Worm (Caenorhabditis elegans): ENCODE data around the gene col-154.
A peak's percentile ranks its signal among the peaks of the same experiment; 100 is the strongest.

col-154 gene

DNA sequence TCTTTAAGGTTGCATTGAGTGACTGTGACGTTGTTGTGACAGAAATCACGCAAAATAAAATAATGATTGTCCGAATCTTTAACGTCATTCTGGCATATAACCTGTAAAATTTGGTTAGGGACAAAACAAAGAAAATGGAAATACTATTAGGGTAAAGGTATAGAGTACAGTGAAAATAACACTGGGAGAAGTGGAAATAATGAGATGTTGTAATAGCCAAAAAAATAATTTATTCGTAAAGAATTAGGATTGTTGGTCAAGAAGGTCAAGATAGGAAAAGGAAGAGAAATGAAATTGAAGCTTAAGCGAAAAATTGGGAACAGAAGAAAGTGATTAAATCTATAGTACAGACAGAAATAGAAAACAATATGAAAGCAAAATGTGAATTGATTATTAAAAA lies 29.9 kb downstream of the col-154 start, which contains the start of gene deg-3:
Gene deg-3 (minus strand): TSS at position 101 of the 400 bp plus-strand sequence.
- TF ChIP-seq sem-4 (tag; optimal IDR thresholded peaks at IDR 0.05), result no peak
- no peak for TF ChIP-seq ceh-82 (tag; optimal IDR thresholded peaks at IDR 0.05)
- TF ChIP-seq ztf-1 (GFP tag; conservative IDR thresholded peaks at IDR 0.05), result no peak
- no peak for TF ChIP-seq sma-9 (GFP tag; optimal IDR thresholded peaks at IDR 0.05)
- TF ChIP-seq sma-9 (tag; optimal IDR thresholded peaks at IDR 0.05), result no peak
- no peak for TF ChIP-seq lsy-2 (tag; optimal IDR thresholded peaks at IDR 0.05)
- no peak for TF ChIP-seq aly-2 (tag; optimal IDR thresholded peaks at IDR 0.05)
- TF ChIP-seq nhr-237 (tag; optimal IDR thresholded peaks at IDR 0.05), result no peak
- TF ChIP-seq unc-62 (GFP tag; optimal IDR thresholded peaks at IDR 0.05), result no peak
- TF ChIP-seq F13H6.1 (tag; optimal IDR thresholded peaks at IDR 0.05), result no peak
- TF ChIP-seq crh-2 (tag; optimal IDR thresholded peaks at IDR 0.05), result no peak
- no peak for TF ChIP-seq C34F6.9 (tag; optimal IDR thresholded peaks at IDR 0.05)

DNA sequence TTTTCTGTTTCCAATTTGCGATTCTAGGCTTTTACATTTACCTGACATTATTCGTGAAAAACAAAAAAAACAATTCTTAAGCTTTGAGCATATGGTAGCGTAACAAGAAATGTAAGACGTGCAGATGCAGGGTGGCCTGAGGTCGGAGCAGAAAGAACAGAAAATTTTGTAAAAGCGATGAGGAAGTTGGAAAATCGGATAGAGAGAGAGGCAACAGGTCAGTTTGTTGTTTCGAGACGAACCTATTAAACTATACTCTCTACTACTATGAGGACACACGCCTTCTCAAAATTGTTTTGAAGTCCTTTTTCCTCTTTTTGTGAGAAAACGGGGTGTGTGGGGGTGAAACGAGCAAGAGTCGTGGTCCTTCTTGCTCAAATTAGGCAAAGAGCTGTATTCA lies 36.4 kb downstream of the col-154 start, which contains the start of gene des-2:
Gene des-2 (minus strand): TSS at position 101 of the 400 bp plus-strand sequence.
- TF ChIP-seq ztf-4 (tag; optimal IDR thresholded peaks at IDR 0.05) (no peak), dmd-4 (tag; optimal IDR thresholded peaks at IDR 0.05) (no peak), lsy-2 (tag; optimal IDR thresholded peaks at IDR 0.05) (no peak), nhr-6 (tag; optimal IDR thresholded peaks at IDR 0.05) (no peak), skn-1 (tag; optimal IDR thresholded peaks at IDR 0.05) (no peak), ZK546.5 (tag; optimal IDR thresholded peaks at IDR 0.05) (no peak), crh-2 (tag; optimal IDR thresholded peaks at IDR 0.05) (no peak), unc-62 (GFP tag; optimal IDR thresholded peaks at IDR 0.05) (no peak), nhr-12 (tag; optimal IDR thresholded peaks at IDR 0.05) (no peak)

ce11 chrV:11424565-11424964 lies 39.4 kb downstream of the col-154 start, which contains the start of gene T26H10.2:
Gene T26H10.2, minus strand, starts transcription at chrV:11424665.
- TF ChIP-seq ztf-11 (tag; optimal IDR thresholded peaks at IDR 0.05), result no peak
- TF ChIP-seq alr-1 (tag; optimal IDR thresholded peaks at IDR 0.05), result no peak
- no peak for TF ChIP-seq peb-1 (tag; optimal IDR thresholded peaks at IDR 0.05)
- TF ChIP-seq elt-1 (tag; optimal IDR thresholded peaks at IDR 0.05), result no peak
- TF ChIP-seq nhr-23 (tag; optimal IDR thresholded peaks at IDR 0.05), result no peak
- TF ChIP-seq mbf-1 (tag; optimal IDR thresholded peaks at IDR 0.05), result no peak
- no peak for TF ChIP-seq nhr-6 (tag; optimal IDR thresholded peaks at IDR 0.05)
- TF ChIP-seq F13H6.1 (tag; optimal IDR thresholded peaks at IDR 0.05), result no peak
- no peak for TF ChIP-seq nhr-129 (tag; optimal IDR thresholded peaks at IDR 0.05)
- TF ChIP-seq nhr-10 (tag; optimal IDR thresholded peaks at IDR 0.05), result no peak

DNA sequence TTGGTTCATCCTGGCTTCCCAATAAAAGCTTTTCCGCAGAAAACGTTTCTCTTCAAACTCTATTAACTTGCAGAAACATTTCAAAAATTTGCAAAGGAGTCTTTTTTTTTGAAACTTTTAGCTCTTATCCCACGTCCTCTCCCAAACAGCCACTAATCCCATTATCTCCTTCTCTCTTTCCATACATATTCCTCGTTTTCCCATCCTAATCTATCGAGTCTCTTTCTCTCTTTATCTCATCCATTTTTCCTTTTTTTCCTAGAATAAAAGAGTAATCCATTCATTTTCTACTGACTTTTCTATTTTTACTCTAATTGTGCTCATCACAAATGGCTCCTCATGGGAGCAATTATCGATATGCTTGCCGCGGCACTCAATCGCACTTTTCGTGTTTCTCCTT lies 43.6 kb downstream of the col-154 start:
- TF ChIP-seq fos-1 (tag; optimal IDR thresholded peaks at IDR 0.05) (no peak), C34F6.9 (tag; optimal IDR thresholded peaks at IDR 0.05) (peak; percentile 36), nhr-237 (tag; optimal IDR thresholded peaks at IDR 0.05) (no peak), zag-1 (tag; optimal IDR thresholded peaks at IDR 0.05) (peak; percentile 43)

DNA sequence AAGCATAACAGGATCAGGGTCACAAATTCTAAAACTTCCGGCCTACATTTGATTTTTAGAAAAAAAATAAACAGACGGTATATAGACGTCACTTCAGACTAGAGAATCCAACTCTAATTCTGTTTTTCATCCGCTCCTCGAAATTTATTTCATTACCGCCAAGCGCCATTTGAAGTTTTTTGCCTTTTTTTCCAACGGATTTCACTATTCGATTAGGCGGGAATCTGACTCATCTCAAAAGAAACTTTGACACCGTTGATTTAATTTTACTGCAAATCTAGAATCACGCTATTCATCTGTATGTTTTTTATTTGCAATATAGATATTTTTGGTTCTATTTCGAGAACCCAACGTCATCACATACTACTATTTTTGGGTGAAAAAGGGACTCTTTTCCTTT lies 45.7 kb downstream of the col-154 start:
- TF ChIP-seq ztf-1 (GFP tag; conservative IDR thresholded peaks at IDR 0.05) (no peak), nhr-129 (tag; optimal IDR thresholded peaks at IDR 0.05) (no peak), crh-2 (tag; optimal IDR thresholded peaks at IDR 0.05) (no peak), dmd-4 (tag; optimal IDR thresholded peaks at IDR 0.05) (no peak), ZK546.5 (tag; optimal IDR thresholded peaks at IDR 0.05) (no peak), sma-9 (GFP tag; optimal IDR thresholded peaks at IDR 0.05) (no peak), sma-9 (tag; optimal IDR thresholded peaks at IDR 0.05) (no peak), mdl-1 (tag; optimal IDR thresholded peaks at IDR 0.05) (no peak), aly-2 (tag; optimal IDR thresholded peaks at IDR 0.05) (no peak), unc-55 (GFP tag; optimal IDR thresholded peaks at IDR 0.05) (no peak), F13H6.1 (tag; optimal IDR thresholded peaks at IDR 0.05) (no peak), R02D3.7 (tag; optimal IDR thresholded peaks at IDR 0.05) (no peak), elt-1 (tag; optimal IDR thresholded peaks at IDR 0.05) (no peak), nhr-6 (tag; optimal IDR thresholded peaks at IDR 0.05) (no peak), snpc-4 (tag; optimal IDR thresholded peaks at IDR 0.05) (no peak), unc-39 (tag; optimal IDR thresholded peaks at IDR 0.05) (no peak), gmeb-1 (tag; optimal IDR thresholded peaks at IDR 0.05) (no peak)

DNA sequence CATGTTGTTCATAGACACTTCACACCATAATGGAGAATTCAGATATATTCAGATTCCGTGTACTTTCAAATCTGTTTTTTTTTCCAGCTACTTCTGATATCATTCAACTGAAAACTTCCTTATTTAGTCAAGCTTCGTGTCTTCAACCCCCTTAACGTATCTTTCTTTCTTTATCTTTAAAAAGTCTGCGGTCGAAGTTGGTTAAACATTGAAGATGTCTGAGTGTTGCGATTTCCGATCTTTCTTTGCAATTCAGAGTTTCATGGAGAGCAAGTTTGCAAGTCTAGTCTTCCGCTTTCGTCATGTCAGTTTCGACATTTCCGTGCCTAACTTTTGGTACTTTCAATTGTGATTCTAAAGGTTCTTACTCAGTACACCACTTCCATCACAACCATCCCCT lies 50.1 kb downstream of the col-154 start:
- TF ChIP-seq nhr-10 (tag; optimal IDR thresholded peaks at IDR 0.05) (no peak), nhr-77 (tag; optimal IDR thresholded peaks at IDR 0.05) (no peak), nhr-11 (tag; optimal IDR thresholded peaks at IDR 0.05) (no peak), crh-2 (tag; optimal IDR thresholded peaks at IDR 0.05) (no peak)

All from whole organism, L2 larva.